Fruit fly (Drosophila melanogaster) whole organism, embryonic: ENCODE measurements around the gene CG14326.

Experiments
- Awh ChIP-seq: fragments of 200-800 bp; sonication (Bioruptor generic); IDR thresholded peaks from 2 replicates; pipeline ENCODE4, ENCODE4 v1.3.6; 2022; ENCODE audit warnings: missing biosample characterization, missing genetic modification characterization
- BEAF-32 ChIP-seq: fragments of 200-800 bp; sonication (Bioruptor generic); optimal IDR thresholded peaks from 3 replicates; lab custom pipeline; 2017; ENCODE audit warnings: missing biosample characterization, missing genetic modification characterization, mild to moderate bottlenecking, moderate library complexity, missing genetic modification reagents
- CG10462 ChIP-seq: fragments of 200-800 bp; sonication (Bioruptor generic); optimal IDR thresholded peaks from 2 replicates; lab custom pipeline; 2016; ENCODE audit warnings: missing biosample characterization, missing genetic modification characterization
- CG12391 ChIP-seq: fragments of 200-800 bp; sonication (Bioruptor generic); optimal IDR thresholded peaks from 3 replicates; lab custom pipeline; 2018; ENCODE audit warnings: missing biosample characterization, mild to moderate bottlenecking, missing genetic modification characterization, moderate library complexity
- CG12744 ChIP-seq: fragments of 200-800 bp; sonication (Bioruptor generic); optimal IDR thresholded peaks from 2 replicates; lab custom pipeline; 2016; ENCODE audit warnings: missing biosample characterization, missing genetic modification characterization
- CG13424 ChIP-seq: fragments of 200-800 bp; sonication (Bioruptor generic); optimal IDR thresholded peaks from 2 replicates; lab custom pipeline; 2019; ENCODE audit warnings: missing biosample characterization, mild to moderate bottlenecking, missing genetic modification characterization, moderate library complexity
- CG14050 ChIP-seq: fragments of 200-800 bp; sonication (Bioruptor generic); IDR thresholded peaks from 3 replicates; pipeline ENCODE4 v1.3.6; 2022; ENCODE audit warnings: missing biosample characterization, missing genetic modification characterization
- CG1647 ChIP-seq: fragments of 200-800 bp; sonication (Bioruptor generic); optimal IDR thresholded peaks from 3 replicates; lab custom pipeline; 2016; ENCODE audit warnings: missing biosample characterization, missing genetic modification characterization
- CG18011 ChIP-seq: fragments of 200-800 bp; sonication (Bioruptor generic); optimal IDR thresholded peaks from 2 replicates; lab custom pipeline; 2017; ENCODE audit warnings: missing biosample characterization, missing genetic modification characterization, mild to moderate bottlenecking, moderate library complexity, missing genotype
- CG2678 ChIP-seq: fragments of 200-800 bp; sonication (Bioruptor generic); optimal IDR thresholded peaks from 3 replicates; lab custom pipeline; 2019; ENCODE audit warnings: missing biosample characterization, mild to moderate bottlenecking, missing genetic modification characterization, moderate library complexity
- CG2712 ChIP-seq: fragments of 200-800 bp; optimal IDR thresholded peaks from 3 replicates; lab custom pipeline; 2019; ENCODE audit warnings: missing biosample characterization, mild to moderate bottlenecking, missing genetic modification characterization, moderate library complexity
- CG3163 ChIP-seq: fragments of 200-800 bp; sonication (Bioruptor generic); optimal IDR thresholded peaks from 3 replicates; lab custom pipeline; 2016; ENCODE audit warnings: missing biosample characterization, missing genetic modification characterization
- CG6791 ChIP-seq: fragments of 200-800 bp; sonication (Bioruptor generic); IDR thresholded peaks from 3 replicates; pipeline ENCODE4 v1.3.6; 2022; ENCODE audit warnings: missing biosample characterization, missing genetic modification characterization; ENCODE audit not compliant: partially characterized antibody
- CG7928 ChIP-seq: fragments of 200-800 bp; sonication (Bioruptor generic); optimal IDR thresholded peaks from 2 replicates; lab custom pipeline; 2017; ENCODE audit warnings: missing biosample characterization, mild to moderate bottlenecking, missing genetic modification characterization
- CG8290 ChIP-seq, 3 experiments: fragments of 200-800 bp; sonication (Bioruptor generic); optimal IDR thresholded peaks; 2 replicates each; lab custom pipeline; 2016 to 2019; ENCODE audit warnings: missing biosample characterization in 3 of 3, missing genetic modification characterization in 3 of 3, mild to moderate bottlenecking in 2 of 3, moderate library complexity in 1 of 3
- CG8359 ChIP-seq: fragments of 200-800 bp; sonication (Bioruptor generic); optimal IDR thresholded peaks from 2 replicates; lab custom pipeline; 2017; ENCODE audit warnings: missing biosample characterization, mild to moderate bottlenecking, missing genetic modification characterization, borderline replicate concordance
- CG9215 ChIP-seq: fragments of 200-800 bp; sonication (Bioruptor generic); IDR thresholded peaks from 2 replicates; pipeline ENCODE4 v1.3.6; 2022; ENCODE audit warnings: missing biosample characterization, missing genetic modification characterization
- CG9609 ChIP-seq: fragments of 200-800 bp; sonication (Bioruptor generic); optimal IDR thresholded peaks from 3 replicates; lab custom pipeline; 2016; ENCODE audit warnings: missing biosample characterization, missing genetic modification characterization
- Dek ChIP-seq: fragments of 200-800 bp; sonication (Bioruptor generic); optimal IDR thresholded peaks from 3 replicates; lab custom pipeline; 2019; ENCODE audit warnings: missing biosample characterization, mild to moderate bottlenecking, missing genetic modification characterization, moderate library complexity
- E2f1 ChIP-seq: fragments of 200-800 bp; sonication (Bioruptor generic); IDR thresholded peaks from 2 replicates; pipeline ENCODE4 v1.3.6; 2022; ENCODE audit warnings: missing biosample characterization, missing genetic modification characterization
- Hey ChIP-seq: fragments of 200-800 bp; sonication (Bioruptor generic); optimal IDR thresholded peaks from 3 replicates; lab custom pipeline; 2018; ENCODE audit warnings: missing biosample characterization, mild to moderate bottlenecking, missing genetic modification characterization
- Mes4 ChIP-seq: fragments of 200-800 bp; sonication (Bioruptor generic); optimal IDR thresholded peaks from 2 replicates; lab custom pipeline; 2016; ENCODE audit warnings: missing biosample characterization, missing genetic modification characterization
- Nf-YA ChIP-seq: fragments of 200-800 bp; sonication (Bioruptor generic); IDR thresholded peaks from 2 replicates; pipeline ENCODE4 v1.3.6; 2022; ENCODE audit warnings: missing biosample characterization, missing genetic modification characterization
- Scr ChIP-seq: fragments of 200-800 bp; sonication (Bioruptor generic); IDR thresholded peaks from 2 replicates; pipeline ENCODE4 v1.3.6; 2022; ENCODE audit warnings: missing biosample characterization, missing genetic modification characterization; ENCODE audit not compliant: partially characterized antibody
- Sox102F ChIP-seq: fragments of 200-800 bp; sonication (Bioruptor generic); optimal IDR thresholded peaks from 2 replicates; lab custom pipeline; 2018; ENCODE audit warnings: missing biosample characterization, mild to moderate bottlenecking, missing genetic modification characterization, moderate library complexity
- Tbp ChIP-seq: fragments of >200 bp; optimal IDR thresholded peaks from 2 replicates; lab custom pipeline; 2018; ENCODE audit warnings: missing biosample characterization, missing genetic modification characterization
- Vsx1 ChIP-seq: fragments of 200-800 bp; sonication (Bioruptor generic); optimal IDR thresholded peaks from 2 replicates; lab custom pipeline; 2017; ENCODE audit warnings: missing biosample characterization, mild to moderate bottlenecking, missing genetic modification characterization, missing genetic modification reagents
- aop ChIP-seq: fragments of 200-800 bp; sonication (Bioruptor generic); IDR thresholded peaks from 2 replicates; pipeline ENCODE4 v1.3.6; 2022; ENCODE audit warnings: missing biosample characterization, missing genetic modification characterization
- bcd ChIP-seq: fragments of 200-800 bp; sonication (Bioruptor generic); optimal IDR thresholded peaks from 2 replicates; lab custom pipeline; 2017; ENCODE audit warnings: missing biosample characterization, mild to moderate bottlenecking, missing genetic modification characterization
- ci ChIP-seq: fragments of 200-800 bp; sonication (Bioruptor generic); IDR thresholded peaks from 3 replicates; pipeline ENCODE4 v1.3.6; 2022; ENCODE audit warnings: missing biosample characterization, missing genetic modification characterization
- croc ChIP-seq: fragments of 200-800 bp; sonication (Bioruptor generic); conservative IDR thresholded peaks from 3 replicates; pipeline ENCODE4 v1.3.6; 2022; ENCODE audit warnings: missing biosample characterization, missing genetic modification characterization
- ewg ChIP-seq: fragments of 200-800 bp; sonication (Bioruptor generic); optimal IDR thresholded peaks from 3 replicates; lab custom pipeline; 2017; ENCODE audit warnings: mild to moderate bottlenecking, missing biosample characterization, missing genetic modification reagents, missing genetic modification characterization
- gcm2 ChIP-seq: fragments of 200-800 bp; sonication (Bioruptor generic); optimal IDR thresholded peaks from 2 replicates; lab custom pipeline; 2016; ENCODE audit warnings: missing biosample characterization, missing genetic modification characterization
- kah ChIP-seq: fragments of 200-800 bp; sonication (Bioruptor generic); optimal IDR thresholded peaks from 2 replicates; lab custom pipeline; 2018; ENCODE audit warnings: missing biosample characterization, mild to moderate bottlenecking, missing genetic modification characterization
- ken ChIP-seq: fragments of 200-800 bp; sonication (Bioruptor generic); IDR thresholded peaks from 3 replicates; pipeline ENCODE4 v1.3.6; 2022; ENCODE audit warnings: missing biosample characterization, missing genetic modification characterization
- lab ChIP-seq: fragments of 200-800 bp; sonication (Bioruptor generic); optimal IDR thresholded peaks from 3 replicates; lab custom pipeline; 2017; ENCODE audit warnings: missing biosample characterization, missing genetic modification characterization, mild to moderate bottlenecking, moderate library complexity, missing genetic modification reagents
- nerfin-2 ChIP-seq: fragments of 200-800 bp; sonication (Bioruptor generic); IDR thresholded peaks from 2 replicates; pipeline ENCODE4 v1.3.6; 2022; ENCODE audit warnings: missing biosample characterization, missing genetic modification characterization; ENCODE audit not compliant: partially characterized antibody
- oc ChIP-seq: fragments of 200-800 bp; sonication (Bioruptor generic); optimal IDR thresholded peaks from 2 replicates; lab custom pipeline; 2018; ENCODE audit warnings: missing biosample characterization, mild to moderate bottlenecking, missing genetic modification characterization, moderate library complexity
- pb ChIP-seq: fragments of 200-800 bp; sonication (Bioruptor generic); optimal IDR thresholded peaks from 3 replicates; lab custom pipeline; 2016; ENCODE audit warnings: missing biosample characterization, missing genetic modification characterization
- pho ChIP-seq: fragments of 200-800 bp; sonication (Bioruptor generic); optimal IDR thresholded peaks from 2 replicates; lab custom pipeline; 2016; ENCODE audit warnings: missing biosample characterization, missing genetic modification characterization
- sens-2 ChIP-seq: fragments of 200-800 bp; sonication (Bioruptor generic); IDR thresholded peaks from 2 replicates; pipeline ENCODE4 v1.3.6; 2022; ENCODE audit warnings: missing biosample characterization, missing genetic modification characterization
- slbo ChIP-seq: fragments of 200-800 bp; sonication (Bioruptor generic); IDR thresholded peaks from 2 replicates; pipeline ENCODE4 v1.3.6; 2022; ENCODE audit warnings: missing biosample characterization, missing genetic modification characterization
- sna ChIP-seq: fragments of 200-800 bp; sonication (Bioruptor generic); IDR thresholded peaks from 2 replicates; pipeline ENCODE4 v1.3.6; 2022; ENCODE audit warnings: missing biosample characterization, missing genetic modification characterization; ENCODE audit not compliant: partially characterized antibody
- sob ChIP-seq: fragments of 200-800 bp; sonication (Bioruptor generic); IDR thresholded peaks from 2 replicates; pipeline ENCODE4 v1.3.6; 2022; ENCODE audit warnings: missing biosample characterization, missing genetic modification characterization
- toy ChIP-seq: fragments of 200-800 bp; sonication (Bioruptor generic); IDR thresholded peaks from 2 replicates; pipeline ENCODE4 v1.3.6; 2022; ENCODE audit warnings: missing biosample characterization, missing genetic modification characterization
- ttk ChIP-seq: fragments of 200-800 bp; sonication (Bioruptor generic); IDR thresholded peaks from 2 replicates; pipeline ENCODE4 v2.1.2; 2022; ENCODE audit warnings: missing biosample characterization, missing genetic modification characterization
- tup ChIP-seq: fragments of 200-800 bp; sonication (Bioruptor generic); optimal IDR thresholded peaks from 2 replicates; lab custom pipeline; 2016; ENCODE audit warnings: missing biosample characterization, mild to moderate bottlenecking, missing genetic modification characterization, moderate library complexity
- unc-4 ChIP-seq: fragments of 200-800 bp; sonication (Bioruptor generic); IDR thresholded peaks from 2 replicates; pipeline ENCODE4 v1.3.6; 2022; ENCODE audit warnings: missing biosample characterization, missing genetic modification characterization; ENCODE audit not compliant: partially characterized antibody

CG14326 gene

dm6 chr3R:17646102-17647050 is 27.5 kb downstream of the CG14326 start:
- no peak for TF ChIP-seq unc-4 (GFP tag; lab: Robert Waterston, UW)
- no peak for TF ChIP-seq CG18011 (GFP tag; lab: Kevin White, UChicago)
- TF ChIP-seq pb, result no peak
- TF ChIP-seq CG9609 (GFP tag; lab: Kevin White, UChicago), result no peak
- no peak for TF ChIP-seq ttk (GFP tag; lab: Robert Waterston, UW)
- TF ChIP-seq CG12391 (tag; lab: Kevin White, UChicago), result no peak
- no peak for TF ChIP-seq E2f1
- no peak for TF ChIP-seq gcm2 (GFP tag; lab: Kevin White, UChicago)
- TF ChIP-seq toy, result no peak
- no peak for TF ChIP-seq sens-2
- no peak for TF ChIP-seq Tbp
- no peak for TF ChIP-seq Hey
- TF ChIP-seq CG7928, result no peak
- no peak for TF ChIP-seq bcd (GFP tag; lab: Kevin White, UChicago)
- TF ChIP-seq ewg (GFP tag; lab: Kevin White, UChicago), result no peak
- no peak for TF ChIP-seq CG12744 (GFP tag; lab: Kevin White, UChicago)
- TF ChIP-seq CG6791 (GFP tag; lab: Robert Waterston, UW), result peak; percentile 78
- no peak for TF ChIP-seq croc
- TF ChIP-seq Dek, result no peak
- no peak for TF ChIP-seq CG2678 (tag; lab: Kevin White, UChicago)
- no peak for TF ChIP-seq Sox102F (GFP tag; lab: Kevin White, UChicago)
- TF ChIP-seq CG10462 (GFP tag; lab: Kevin White, UChicago), result no peak
- TF ChIP-seq CG2712 (tag; lab: Kevin White, UChicago), result peak; percentile 9
- no peak for TF ChIP-seq CG1647 (GFP tag; lab: Kevin White, UChicago)
- no peak for TF ChIP-seq CG9215 (GFP tag; lab: Robert Waterston, UW)
- TF ChIP-seq slbo (GFP tag; lab: Robert Waterston, UW), result peak; percentile 34; the same call in 1 of the 2 replicates
- TF ChIP-seq CG3163 (GFP tag; lab: Kevin White, UChicago), result no peak
- TF ChIP-seq BEAF-32 (GFP tag; lab: Kevin White, UChicago), result no peak
- TF ChIP-seq oc, result no peak
- TF ChIP-seq sob, result peak; percentile 37; the same call in 1 of the 2 replicates
- no peak for TF ChIP-seq CG14050 (GFP tag; lab: Robert Waterston, UW)
- TF ChIP-seq nerfin-2, result peak; percentile 64
- TF ChIP-seq kah, result no peak
- no peak for TF ChIP-seq CG8290 (GFP tag; optimal IDR thresholded peaks at IDR 0.05; lab: Kevin White, UChicago)
- TF ChIP-seq CG8290 (tag; optimal IDR thresholded peaks at IDR 0.05; lab: Kevin White, UChicago), result peak in 1 of 2 experiments; percentile 20
- TF ChIP-seq tup (GFP tag; lab: Kevin White, UChicago), result no peak
- TF ChIP-seq Awh (GFP tag; lab: Robert Waterston, UW), result no peak
- peak; percentile 62; the same call in 1 of the 2 replicates for TF ChIP-seq sna
- peak; percentile 11 for TF ChIP-seq lab (GFP tag; lab: Kevin White, UChicago)
- TF ChIP-seq ken, result no peak
- no peak for TF ChIP-seq CG8359 (GFP tag; lab: Kevin White, UChicago)
- no peak for TF ChIP-seq ci
- TF ChIP-seq Scr (GFP tag; lab: Robert Waterston, UW), result peak; percentile 72
- TF ChIP-seq Vsx1, result no peak
- TF ChIP-seq aop, result no peak
- no peak for TF ChIP-seq pho (GFP tag; lab: Kevin White, UChicago)
- no peak for TF ChIP-seq CG13424 (tag; lab: Kevin White, UChicago)
- no peak for TF ChIP-seq Mes4
- no peak for TF ChIP-seq Nf-YA (GFP tag; lab: Robert Waterston, UW)
